Worm (Caenorhabditis elegans) whole organism, early embryonic: ENCODE measurements around the gene K10G4.10.

Experiments used
- B0310.2 ChIP-seq: sonication (generic microtip); optimal IDR thresholded peaks from 2 replicates; lab custom pipeline; 2016; ENCODE audit warnings: mild to moderate bottlenecking, missing genetic modification characterization, missing compliant biosample characterization
- F13C5.2 ChIP-seq: sonication (generic microtip); optimal IDR thresholded peaks from 2 replicates; lab custom pipeline; 2017; ENCODE audit warnings: mild to moderate bottlenecking, missing genetic modification characterization, inconsistent platforms, missing compliant biosample characterization
- aly-1 ChIP-seq: sonication (generic microtip); optimal IDR thresholded peaks from 2 replicates; lab custom pipeline; 2016; ENCODE audit warnings: missing genetic modification characterization, missing compliant biosample characterization
- ama-1 ChIP-seq: fragments of 150-350 bp; optimal IDR thresholded peaks from 2 replicates; lab custom pipeline; 2014
- ceh-13 ChIP-seq: fragments of 200-800 bp; sonication (Bioruptor generic); optimal IDR thresholded peaks from 2 replicates; lab custom pipeline; 2018; ENCODE audit warnings: mild to moderate bottlenecking, missing genetic modification characterization, missing compliant biosample characterization
- ceh-36 ChIP-seq: sonication (generic microtip); optimal IDR thresholded peaks from 2 replicates; lab custom pipeline; 2016; ENCODE audit warnings: missing genetic modification characterization, inconsistent platforms, missing compliant biosample characterization
- ets-7 ChIP-seq: sonication (generic microtip); optimal IDR thresholded peaks from 2 replicates; lab custom pipeline; 2016; ENCODE audit warnings: missing genotype, missing genetic modification characterization, missing compliant biosample characterization
- flt-1 ChIP-seq: fragments of 200-800 bp; sonication (Bioruptor generic); IDR thresholded peaks from 2 replicates; pipeline ENCODE4 v1.3.6; 2022; ENCODE audit warnings: missing genetic modification characterization, missing compliant biosample characterization
- hmbx-1 ChIP-seq: sonication (generic microtip); optimal IDR thresholded peaks from 2 replicates; lab custom pipeline; 2016; ENCODE audit warnings: mild to moderate bottlenecking, missing genetic modification characterization, missing compliant biosample characterization
- hmg-4 ChIP-seq: fragments of 200-800 bp; sonication (Bioruptor generic); optimal IDR thresholded peaks from 2 replicates; lab custom pipeline; 2018; ENCODE audit warnings: mild to moderate bottlenecking, missing genetic modification characterization, missing compliant biosample characterization
- hnd-1 ChIP-seq: sonication (generic microtip); optimal IDR thresholded peaks from 2 replicates; lab custom pipeline; 2016; ENCODE audit warnings: missing genetic modification characterization, missing compliant biosample characterization
- pes-1 ChIP-seq: fragments of 200-800 bp; sonication (Bioruptor generic); IDR thresholded peaks from 2 replicates; pipeline ENCODE4 v1.3.6; 2022; ENCODE audit warnings: missing genetic modification reagents, missing genetic modification characterization, missing compliant biosample characterization
- scrt-1 ChIP-seq: fragments of 200-800 bp; sonication (Bioruptor generic); IDR thresholded peaks from 2 replicates; pipeline ENCODE4 v1.3.6; 2022; ENCODE audit warnings: missing genetic modification characterization, missing compliant biosample characterization
- sea-1 ChIP-seq: fragments of 200-800 bp; sonication (Bioruptor generic); conservative IDR thresholded peaks from 2 replicates; pipeline ENCODE4 v1.3.6; 2022; ENCODE audit warnings: missing genetic modification characterization, missing compliant biosample characterization
- tbx-11 ChIP-seq: fragments of 200-800 bp; sonication (Bioruptor generic); IDR thresholded peaks from 2 replicates; pipeline ENCODE4 v1.3.6; 2022; ENCODE audit warnings: missing genetic modification characterization, missing compliant biosample characterization
- tbx-37 ChIP-seq: fragments of 200-800 bp; sonication (Bioruptor generic); conservative IDR thresholded peaks from 2 replicates; pipeline ENCODE4 v1.3.6; 2022; ENCODE audit warnings: missing genetic modification reagents, missing genetic modification characterization, missing compliant biosample characterization
- tra-4 ChIP-seq: sonication (generic microtip); optimal IDR thresholded peaks from 2 replicates; lab custom pipeline; 2017; ENCODE audit warnings: missing genetic modification characterization, missing compliant biosample characterization

Gene K10G4.10

DNA sequence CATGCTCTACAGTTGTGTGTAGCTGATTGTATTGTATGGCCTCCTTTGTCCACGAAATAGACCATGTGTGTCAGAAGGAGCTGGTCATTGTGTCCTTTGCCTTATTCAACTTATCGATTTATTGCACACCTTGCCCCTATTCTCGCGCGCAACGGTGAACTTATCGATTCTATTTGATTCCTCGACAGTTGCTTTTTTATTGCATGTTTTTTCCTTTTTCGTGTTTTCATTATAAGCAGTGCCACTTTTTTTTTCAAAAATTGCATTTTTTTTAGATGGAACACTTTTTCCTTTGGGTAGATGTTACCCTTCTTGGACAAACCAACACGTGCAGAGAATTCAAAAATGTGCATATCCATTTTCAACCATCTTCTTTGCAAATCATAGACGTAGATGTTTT, at the start of gene K10G4.10:
TSS of gene K10G4.10 (plus strand) at position 301 of the 400 bp plus-strand sequence.
- TF ChIP-seq hmg-4 (GFP tag; lab: Kevin White, UChicago) (no peak), hnd-1 (tag; lab: Kevin White, UChicago) (no peak), tbx-37 (GFP tag; lab: Robert Waterston, UW) (no peak), flt-1 (GFP tag; lab: Robert Waterston, UW) (no peak), pes-1 (GFP tag; lab: Robert Waterston, UW) (no peak), hmbx-1 (tag; lab: Kevin White, UChicago) (no peak), tra-4 (tag; lab: Kevin White, UChicago) (no peak), aly-1 (tag; lab: Kevin White, UChicago) (no peak), B0310.2 (no peak), ama-1 (lab: Kevin White, UChicago) (no peak), sea-1 (GFP tag; lab: Robert Waterston, UW) (no peak), ets-7 (tag; lab: Kevin White, UChicago) (no peak), F13C5.2 (no peak), ceh-36 (tag; lab: Kevin White, UChicago) (no peak), ceh-13 (GFP tag; lab: Kevin White, UChicago) (no peak), tbx-11 (GFP tag; lab: Robert Waterston, UW) (no peak)

ce11 chrV:17225389-17225788, 48.0 kb upstream of the K10G4.10 start, which contains the start of gene scl-25:
TSS of gene scl-25 (plus strand) at chrV:17225689.
- no peak for TF ChIP-seq flt-1 (GFP tag; lab: Robert Waterston, UW)
- no peak for TF ChIP-seq ceh-13 (GFP tag; lab: Kevin White, UChicago)
- no peak for TF ChIP-seq ets-7 (tag; lab: Kevin White, UChicago)
- TF ChIP-seq ama-1 (lab: Kevin White, UChicago): no peak
- no peak for TF ChIP-seq tbx-37 (GFP tag; lab: Robert Waterston, UW)
- TF ChIP-seq sea-1 (GFP tag; lab: Robert Waterston, UW): no peak
- TF ChIP-seq tra-4 (tag; lab: Kevin White, UChicago): no peak
- no peak for TF ChIP-seq scrt-1 (GFP tag; lab: Robert Waterston, UW)
- TF ChIP-seq tbx-11 (GFP tag; lab: Robert Waterston, UW): no peak
- no peak for TF ChIP-seq F13C5.2
- no peak for TF ChIP-seq B0310.2
- no peak for TF ChIP-seq pes-1 (GFP tag; lab: Robert Waterston, UW)
- no peak for TF ChIP-seq hnd-1 (tag; lab: Kevin White, UChicago)
- TF ChIP-seq hmbx-1 (tag; lab: Kevin White, UChicago): no peak
- TF ChIP-seq hmg-4 (GFP tag; lab: Kevin White, UChicago): no peak
- no peak for TF ChIP-seq ceh-36 (tag; lab: Kevin White, UChicago)

ce11 chrV:17226119-17226518, 47.2 kb upstream of the K10G4.10 start, which contains the start of gene srh-112:
TSS of gene srh-112 (minus strand) at chrV:17226219.
- no peak for TF ChIP-seq B0310.2
- no peak for TF ChIP-seq ceh-13 (GFP tag; lab: Kevin White, UChicago)
- no peak for TF ChIP-seq tbx-11 (GFP tag; lab: Robert Waterston, UW)
- no peak for TF ChIP-seq sea-1 (GFP tag; lab: Robert Waterston, UW)
- TF ChIP-seq ets-7 (tag; lab: Kevin White, UChicago): no peak
- no peak for TF ChIP-seq hmbx-1 (tag; lab: Kevin White, UChicago)
- no peak for TF ChIP-seq ama-1 (lab: Kevin White, UChicago)
- TF ChIP-seq tbx-37 (GFP tag; lab: Robert Waterston, UW): no peak
- TF ChIP-seq ceh-36 (tag; lab: Kevin White, UChicago): no peak
- TF ChIP-seq aly-1 (tag; lab: Kevin White, UChicago): no peak

- TF ChIP-seq B0310.2: no peak
- no peak for TF ChIP-seq flt-1 (GFP tag; lab: Robert Waterston, UW)
- no peak for TF ChIP-seq pes-1 (GFP tag; lab: Robert Waterston, UW)
- TF ChIP-seq scrt-1 (GFP tag; lab: Robert Waterston, UW): no peak
- TF ChIP-seq tra-4 (tag; lab: Kevin White, UChicago): no peak
- TF ChIP-seq hmbx-1 (tag; lab: Kevin White, UChicago): no peak
- TF ChIP-seq ceh-13 (GFP tag; lab: Kevin White, UChicago): no peak
- no peak for TF ChIP-seq hnd-1 (tag; lab: Kevin White, UChicago)
- TF ChIP-seq sea-1 (GFP tag; lab: Robert Waterston, UW): no peak
- TF ChIP-seq ama-1 (lab: Kevin White, UChicago): no peak
- no peak for TF ChIP-seq ceh-36 (tag; lab: Kevin White, UChicago)
These were observed 40.9 kb upstream of the K10G4.10 start for ce11 chrV:17232403-17232802.

DNA sequence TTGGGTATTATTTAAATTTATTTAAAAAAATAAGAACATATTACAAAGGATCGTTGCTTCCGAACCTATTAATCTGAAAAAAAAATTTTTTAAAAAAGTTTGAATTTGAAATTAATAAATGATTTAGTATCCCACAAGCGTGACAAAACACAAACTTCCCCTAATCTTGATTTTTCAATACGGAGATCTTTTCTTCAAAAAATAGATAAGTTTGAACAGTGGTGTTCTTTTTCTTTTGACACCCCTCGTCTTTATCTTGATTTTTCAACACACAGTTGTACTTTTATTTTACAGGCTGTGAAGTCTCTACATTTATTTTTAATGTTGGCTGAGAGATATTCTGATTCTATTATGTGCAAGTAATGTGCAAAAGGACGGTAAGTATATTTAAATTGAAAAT, 37.0 kb upstream of the K10G4.10 start, which contains the start of gene T19C9.10:
TSS of gene T19C9.10 (plus strand) at position 248 of the 400 bp plus-strand sequence.
- no peak for TF ChIP-seq ama-1 (lab: Kevin White, UChicago)
- TF ChIP-seq B0310.2: no peak
- no peak for TF ChIP-seq ceh-36 (tag; lab: Kevin White, UChicago)

ce11 chrV:17238799-17239198, 34.5 kb upstream of the K10G4.10 start, which contains the start of gene T19C9.8:
TSS of gene T19C9.8 (plus strand) at chrV:17239097.
- TF ChIP-seq aly-1 (tag; lab: Kevin White, UChicago): no peak
- TF ChIP-seq tbx-11 (GFP tag; lab: Robert Waterston, UW): no peak
- no peak for TF ChIP-seq ama-1 (lab: Kevin White, UChicago)
- no peak for TF ChIP-seq tra-4 (tag; lab: Kevin White, UChicago)
- no peak for TF ChIP-seq B0310.2
- TF ChIP-seq tbx-37 (GFP tag; lab: Robert Waterston, UW): no peak
- TF ChIP-seq ceh-13 (GFP tag; lab: Kevin White, UChicago): no peak
- TF ChIP-seq scrt-1 (GFP tag; lab: Robert Waterston, UW): no peak
- TF ChIP-seq ceh-36 (tag; lab: Kevin White, UChicago): no peak
- no peak for TF ChIP-seq pes-1 (GFP tag; lab: Robert Waterston, UW)
- TF ChIP-seq F13C5.2: no peak
- no peak for TF ChIP-seq ets-7 (tag; lab: Kevin White, UChicago)
- no peak for TF ChIP-seq hmbx-1 (tag; lab: Kevin White, UChicago)
